Fruit fly (Drosophila melanogaster): Measurements from ENCODE around the gene kipf.

Gene kipf

dm6 chr3R:7895457-7895856, 18.2 kb upstream of the kipf start (continued):
- TF ChIP-seq Ssrp (tag; optimal IDR thresholded peaks at IDR 0.05): no peak
- TF ChIP-seq inv (GFP tag; IDR thresholded peaks at IDR 0.05; ENCODE audit: partially characterized antibody): no peak
- TF ChIP-seq CG9215 (GFP tag; IDR thresholded peaks at IDR 0.05): peak; percentile 55
- TF ChIP-seq fru (optimal IDR thresholded peaks at IDR 0.05): no peak
- TF ChIP-seq al (GFP tag; IDR thresholded peaks at IDR 0.05): peak; percentile 82
- TF ChIP-seq ase (GFP tag; IDR thresholded peaks at IDR 0.05): peak; percentile 63; the same call in 2 of the 3 replicates
- TF ChIP-seq CG15479 (GFP tag; optimal IDR thresholded peaks at IDR 0.05): no peak
- no peak for TF ChIP-seq sima (GFP tag; optimal IDR thresholded peaks at IDR 0.05)
- TF ChIP-seq Vsx1 (GFP tag; optimal IDR thresholded peaks at IDR 0.05): no peak
- peak; percentile 32 for TF ChIP-seq Bteb2 (GFP tag; optimal IDR thresholded peaks at IDR 0.05)
- no peak for TF ChIP-seq CG8388 (GFP tag; optimal IDR thresholded peaks at IDR 0.05)
- TF ChIP-seq pb (GFP tag; optimal IDR thresholded peaks at IDR 0.05): no peak
- TF ChIP-seq CG10654 (GFP tag; optimal IDR thresholded peaks at IDR 0.05): peak; percentile 41
- TF ChIP-seq Trl (optimal IDR thresholded peaks at IDR 0.05): peak in 1 of 2 experiments; percentile 47
- TF ChIP-seq Trl (GFP tag; optimal IDR thresholded peaks at IDR 0.05): peak; percentile 55
- peak; percentile 49 for TF ChIP-seq CG7786 (GFP tag; optimal IDR thresholded peaks at IDR 0.05)
- peak; percentile 57; the same call in 1 of the 2 replicates for TF ChIP-seq CG11247 (GFP tag; IDR thresholded peaks at IDR 0.05)
- TF ChIP-seq repo (GFP tag; optimal IDR thresholded peaks at IDR 0.05): no peak
- no peak for TF ChIP-seq Optix (GFP tag; IDR thresholded peaks at IDR 0.05)
- peak; percentile 71 for TF ChIP-seq fd3F (GFP tag; optimal IDR thresholded peaks at IDR 0.05)
- peak; percentile 46 for TF ChIP-seq CG5245 (GFP tag; optimal IDR thresholded peaks at IDR 0.05)
- peak; percentile 43 for TF ChIP-seq CG11085 (GFP tag; IDR thresholded peaks at IDR 0.05)
- TF ChIP-seq D19B (GFP tag; optimal IDR thresholded peaks at IDR 0.05): peak; percentile 66
- TF ChIP-seq tna (GFP tag; IDR thresholded peaks at IDR 0.05; ENCODE audit: partially characterized antibody): no peak
- TF ChIP-seq CG4707 (GFP tag; optimal IDR thresholded peaks at IDR 0.05): no peak
- TF ChIP-seq cato (GFP tag; optimal IDR thresholded peaks at IDR 0.05; ENCODE audit: borderline replicate concordance): no peak
- no peak for TF ChIP-seq CG1529 (GFP tag; optimal IDR thresholded peaks at IDR 0.05)
- TF ChIP-seq CG13424 (tag; optimal IDR thresholded peaks at IDR 0.05): peak; percentile 75
- TF ChIP-seq zf30C (GFP tag; optimal IDR thresholded peaks at IDR 0.05): no peak
- TF ChIP-seq nmo (GFP tag; optimal IDR thresholded peaks at IDR 0.05): peak; percentile 51
- TF ChIP-seq CG8944 (GFP tag; optimal IDR thresholded peaks at IDR 0.05): no peak
- TF ChIP-seq Hr3 (GFP tag; optimal IDR thresholded peaks at IDR 0.05): peak; percentile 29
- no peak for TF ChIP-seq knrl (GFP tag; IDR thresholded peaks at IDR 0.05; ENCODE audit: partially characterized antibody)
- TF ChIP-seq her (GFP tag; optimal IDR thresholded peaks at IDR 0.05): peak; percentile 48
- no peak for TF ChIP-seq CG14860 (GFP tag; IDR thresholded peaks at IDR 0.05; ENCODE audit: partially characterized antibody)
- no peak for TF ChIP-seq CG2875 (GFP tag; optimal IDR thresholded peaks at IDR 0.05)
- peak; percentile 87 for TF ChIP-seq CG2120 (GFP tag; optimal IDR thresholded peaks at IDR 0.05)
- no peak for TF ChIP-seq gcm2 (GFP tag; optimal IDR thresholded peaks at IDR 0.05)
- no peak for TF ChIP-seq z (GFP tag; IDR thresholded peaks at IDR 0.05)
- TF ChIP-seq Six4 (GFP tag; optimal IDR thresholded peaks at IDR 0.05): peak; percentile 5
- TF ChIP-seq nom (GFP tag; optimal IDR thresholded peaks at IDR 0.05): peak; percentile 71
- TF ChIP-seq CG13894 (tag; optimal IDR thresholded peaks at IDR 0.05): no peak
- peak; percentile 47; the same call in 1 of the 2 replicates for TF ChIP-seq CG17612 (GFP tag; IDR thresholded peaks at IDR 0.05)
- TF ChIP-seq Antp (GFP tag; optimal IDR thresholded peaks at IDR 0.05): peak; percentile 48
- TF ChIP-seq CG12942 (GFP tag; optimal IDR thresholded peaks at IDR 0.05): no peak
- no peak for TF ChIP-seq CG2202 (tag; optimal IDR thresholded peaks at IDR 0.05)
- TF ChIP-seq CG13624 (GFP tag; optimal IDR thresholded peaks at IDR 0.05): peak; percentile 55
- TF ChIP-seq pnt (GFP tag; optimal IDR thresholded peaks at IDR 0.05): peak; percentile 30
- no peak for TF ChIP-seq Bdp1 (GFP tag; optimal IDR thresholded peaks at IDR 0.05)
- TF ChIP-seq CG7839 (tag; optimal IDR thresholded peaks at IDR 0.05): no peak
- no peak for TF ChIP-seq Usf (GFP tag; optimal IDR thresholded peaks at IDR 0.05)
- TF ChIP-seq CG1603 (tag; optimal IDR thresholded peaks at IDR 0.05): no peak
